Fruit fly (Drosophila melanogaster) whole organism, larva: ENCODE results near the gene CG33253.

ENCODE experiments used
- noc ChIP-seq: fragments of 200-800 bp; sonication (Bioruptor generic); optimal IDR thresholded peaks from 3 replicates; lab custom pipeline; 2019; ENCODE audit warnings: missing biosample characterization, mild to moderate bottlenecking, missing genetic modification characterization, moderate library complexity

Gene CG33253

dm6 chrX:19160635-19161407, 22.4 kb upstream of the CG33253 start:
- no peak for TF ChIP-seq noc (tag; lab: Kevin White, UChicago)

- no peak for TF ChIP-seq noc (tag; lab: Kevin White, UChicago)
Observed at dm6 chrX:19162249-19162914, 20.8 kb upstream of the CG33253 start.

dm6 chrX:19163446-19163845, 19.8 kb upstream of the CG33253 start:
- no peak for TF ChIP-seq noc (tag; lab: Kevin White, UChicago)

- TF ChIP-seq noc (tag; lab: Kevin White, UChicago): peak; percentile 64
Observed at dm6 chrX:19164726-19165125, 18.5 kb upstream of the CG33253 start.

dm6 chrX:19165144-19166011, 17.8 kb upstream of the CG33253 start:
- TF ChIP-seq noc (tag; lab: Kevin White, UChicago): no peak

- peak; percentile 52 for TF ChIP-seq noc (tag; lab: Kevin White, UChicago)
Observed at dm6 chrX:19166152-19166935, 16.9 kb upstream of the CG33253 start.

dm6 chrX:19167032-19167568, 16.1 kb upstream of the CG33253 start, which contains the start of gene RhoGAP18B:
Gene RhoGAP18B (minus strand): TSS chrX:19167082.
- TF ChIP-seq noc (tag; lab: Kevin White, UChicago): no peak

- TF ChIP-seq noc (tag; lab: Kevin White, UChicago): no peak
Observed at dm6 chrX:19167586-19168403, 15.4 kb upstream of the CG33253 start.

dm6 chrX:19170791-19171190, 12.4 kb upstream of the CG33253 start, which contains the start of gene Inx5:
Gene Inx5 (minus strand): TSS chrX:19170883.
- no peak for TF ChIP-seq noc (tag; lab: Kevin White, UChicago)

- TF ChIP-seq noc (tag; lab: Kevin White, UChicago): no peak
Observed at dm6 chrX:19171926-19172325, 11.3 kb upstream of the CG33253 start.

- no peak for TF ChIP-seq noc (tag; lab: Kevin White, UChicago)
Observed at dm6 chrX:19172955-19173354, 10.3 kb upstream of the CG33253 start.

dm6 chrX:19174092-19174491, 9.1 kb upstream of the CG33253 start:
- TF ChIP-seq noc (tag; lab: Kevin White, UChicago): peak; percentile 44

dm6 chrX:19174850-19175571, 8.2 kb upstream of the CG33253 start, which contains the start of gene CG33939:
Gene CG33939 (minus strand): TSS chrX:19174900.
- TF ChIP-seq noc (tag; lab: Kevin White, UChicago): no peak
